Worm (Caenorhabditis elegans) whole organism, L2 larva: ENCODE data around the gene K09A9.6.

Experiments used
- C34F6.9 ChIP-seq: fragments of 150-350 bp; optimal IDR thresholded peaks from 2 replicates; lab custom pipeline; 2014; ENCODE audit warnings: missing biosample characterization, missing genetic modification characterization
- F13H6.1 ChIP-seq: sonication (generic microtip); optimal IDR thresholded peaks from 2 replicates; lab custom pipeline; 2016; ENCODE audit warnings: missing genetic modification characterization, missing compliant biosample characterization
- R02D3.7 ChIP-seq: fragments of 150-350 bp; optimal IDR thresholded peaks from 2 replicates; lab custom pipeline; 2014; ENCODE audit warnings: missing biosample characterization, missing genetic modification characterization
- Y55F3AM.14 ChIP-seq: fragments of 200-800 bp; sonication (Bioruptor generic); optimal IDR thresholded peaks from 2 replicates; lab custom pipeline; 2018; ENCODE audit warnings: mild to moderate bottlenecking, missing genetic modification characterization, missing compliant biosample characterization
- ZK546.5 ChIP-seq: sonication (generic microtip); optimal IDR thresholded peaks from 2 replicates; lab custom pipeline; 2017; ENCODE audit warnings: missing biosample characterization, missing genetic modification characterization
- alr-1 ChIP-seq: fragments of 150-350 bp; optimal IDR thresholded peaks from 2 replicates; lab custom pipeline; 2014; ENCODE audit warnings: missing biosample characterization, missing genetic modification characterization
- aly-2 ChIP-seq: fragments of 150-350 bp; optimal IDR thresholded peaks from 2 replicates; lab custom pipeline; 2014; ENCODE audit warnings: missing biosample characterization, missing genetic modification characterization
- ama-1 ChIP-seq: fragments of 150-350 bp; optimal IDR thresholded peaks from 2 replicates; lab custom pipeline; 2018; ENCODE audit warnings: inconsistent platforms
- blmp-1 ChIP-seq: sonication (generic microtip); optimal IDR thresholded peaks from 2 replicates; lab custom pipeline; 2017; ENCODE audit warnings: missing genetic modification characterization, mild to moderate bottlenecking, missing compliant biosample characterization, antibody characterized with exemption, moderate library complexity; ENCODE audit not compliant: insufficient read depth
- ceh-16 ChIP-seq: fragments of 150-350 bp; optimal IDR thresholded peaks from 2 replicates; lab custom pipeline; 2014; ENCODE audit warnings: missing biosample characterization, missing genetic modification characterization
- ceh-82 ChIP-seq: fragments of 150-350 bp; optimal IDR thresholded peaks from 2 replicates; lab custom pipeline; 2014; ENCODE audit warnings: missing biosample characterization, missing genetic modification characterization
- crh-2 ChIP-seq: sonication (generic microtip); optimal IDR thresholded peaks from 2 replicates; lab custom pipeline; 2017; ENCODE audit warnings: missing biosample characterization, missing genetic modification characterization
- dmd-4 ChIP-seq: sonication (generic microtip); optimal IDR thresholded peaks from 2 replicates; lab custom pipeline; 2017; ENCODE audit warnings: missing biosample characterization, missing genetic modification characterization
- egl-27 ChIP-seq: sonication (generic microtip); optimal IDR thresholded peaks from 3 replicates; lab custom pipeline; 2017; ENCODE audit warnings: missing biosample characterization, missing genetic modification reagents, missing genetic modification characterization
- elt-1 ChIP-seq: fragments of 150-350 bp; optimal IDR thresholded peaks from 2 replicates; lab custom pipeline; 2014; ENCODE audit warnings: missing biosample characterization, missing genetic modification characterization
- elt-3 ChIP-seq: sonication (generic microtip); optimal IDR thresholded peaks from 2 replicates; lab custom pipeline; 2017; ENCODE audit warnings: missing biosample characterization, missing genetic modification characterization
- fos-1 ChIP-seq: fragments of 150-350 bp; optimal IDR thresholded peaks from 2 replicates; lab custom pipeline; 2014; ENCODE audit warnings: missing biosample characterization, missing genetic modification characterization
- gmeb-1 ChIP-seq: fragments of 150-350 bp; optimal IDR thresholded peaks from 2 replicates; lab custom pipeline; 2014; ENCODE audit warnings: missing biosample characterization, missing genetic modification characterization
- lin-11 ChIP-seq: fragments of 150-350 bp; sonication (generic microtip); optimal IDR thresholded peaks from 2 replicates; lab custom pipeline; 2014; ENCODE audit warnings: missing biosample characterization, missing genetic modification characterization, inconsistent platforms, mixed read lengths
- lin-13 ChIP-seq: fragments of 150-350 bp; optimal IDR thresholded peaks from 2 replicates; lab custom pipeline; 2014; ENCODE audit warnings: missing biosample characterization, missing genetic modification reagents, missing genetic modification characterization
- lin-39 ChIP-seq: fragments of 150-350 bp; optimal IDR thresholded peaks from 2 replicates; lab custom pipeline; 2014; ENCODE audit warnings: missing biosample characterization, missing genetic modification reagents, missing genetic modification characterization
- lsy-2 ChIP-seq, 2 experiments: fragments of 150-350 bp in 1 of 2; sonication (generic microtip) in 1 of 2; optimal IDR thresholded peaks; 2 replicates each; lab custom pipeline; 2014 to 2017; ENCODE audit warnings: missing biosample characterization in 2 of 2, missing genetic modification characterization in 2 of 2
- mab-5 ChIP-seq: fragments of 150-350 bp; optimal IDR thresholded peaks from 2 replicates; lab custom pipeline; 2014; ENCODE audit warnings: missing biosample characterization, missing genetic modification characterization
- mbf-1 ChIP-seq: sonication (generic microtip); optimal IDR thresholded peaks from 2 replicates; lab custom pipeline; 2017; ENCODE audit warnings: missing biosample characterization, missing genetic modification characterization
- mdl-1 ChIP-seq, 2 experiments: fragments of 150-350 bp in 1 of 2; sonication (generic microtip) in 1 of 2; optimal IDR thresholded peaks; 2 replicates each; lab custom pipeline; 2017; ENCODE audit warnings: missing biosample characterization in 2 of 2, missing genetic modification characterization in 2 of 2
- nhr-10 ChIP-seq: sonication (generic microtip); optimal IDR thresholded peaks from 2 replicates; lab custom pipeline; 2017; ENCODE audit warnings: missing biosample characterization, missing genetic modification characterization
- nhr-11 ChIP-seq: fragments of 150-350 bp; optimal IDR thresholded peaks from 2 replicates; lab custom pipeline; 2014; ENCODE audit warnings: missing biosample characterization, missing genetic modification characterization
- nhr-12 ChIP-seq: fragments of 150-350 bp; optimal IDR thresholded peaks from 2 replicates; lab custom pipeline; 2014; ENCODE audit warnings: missing biosample characterization, missing genetic modification characterization
- nhr-129 ChIP-seq: fragments of 150-350 bp; optimal IDR thresholded peaks from 2 replicates; lab custom pipeline; 2014; ENCODE audit warnings: missing biosample characterization, missing genetic modification characterization
- nhr-21 ChIP-seq: fragments of 150-350 bp; optimal IDR thresholded peaks from 2 replicates; lab custom pipeline; 2014; ENCODE audit warnings: missing biosample characterization, missing genetic modification characterization
- nhr-23 ChIP-seq: fragments of 150-350 bp; optimal IDR thresholded peaks from 2 replicates; lab custom pipeline; 2014; ENCODE audit warnings: missing biosample characterization, missing genetic modification reagents, missing genetic modification characterization
- nhr-237 ChIP-seq: fragments of 150-350 bp; optimal IDR thresholded peaks from 2 replicates; lab custom pipeline; 2014; ENCODE audit warnings: missing biosample characterization, missing genetic modification characterization
- nhr-25 ChIP-seq: fragments of 150-350 bp; sonication (generic microtip); optimal IDR thresholded peaks from 3 replicates; lab custom pipeline; 2014; ENCODE audit warnings: missing biosample characterization, missing genetic modification characterization
- nhr-6 ChIP-seq: fragments of 150-350 bp; optimal IDR thresholded peaks from 2 replicates; lab custom pipeline; 2014; ENCODE audit warnings: missing biosample characterization, missing genetic modification characterization
- nhr-77 ChIP-seq: fragments of 150-350 bp; optimal IDR thresholded peaks from 2 replicates; lab custom pipeline; 2014; ENCODE audit warnings: missing biosample characterization, missing genetic modification characterization
- peb-1 ChIP-seq: fragments of 150-350 bp; optimal IDR thresholded peaks from 2 replicates; lab custom pipeline; 2014; ENCODE audit warnings: missing biosample characterization, missing genetic modification characterization
- sem-4 ChIP-seq: fragments of 150-350 bp; optimal IDR thresholded peaks from 2 replicates; lab custom pipeline; 2014; ENCODE audit warnings: missing biosample characterization, missing genetic modification reagents, missing genetic modification characterization
- skn-1 ChIP-seq: sonication (generic microtip); optimal IDR thresholded peaks from 2 replicates; lab custom pipeline; 2017; ENCODE audit warnings: missing biosample characterization, missing genetic modification characterization
- sma-3 ChIP-seq: sonication (generic microtip); optimal IDR thresholded peaks from 2 replicates; lab custom pipeline; 2016; ENCODE audit warnings: missing genetic modification reagents, missing genetic modification characterization, missing compliant biosample characterization
- sma-9 ChIP-seq, 2 experiments: fragments of 150-350 bp in 1 of 2; sonication (generic microtip) in 1 of 2; optimal IDR thresholded peaks; 2 replicates each; lab custom pipeline; 2014 to 2016; ENCODE audit warnings: missing genetic modification characterization in 2 of 2, mild to moderate bottlenecking in 1 of 2, missing biosample characterization in 1 of 2, missing compliant biosample characterization in 1 of 2, missing genetic modification reagents in 1 of 2, moderate library complexity in 1 of 2
- snpc-4 ChIP-seq: fragments of 150-350 bp; optimal IDR thresholded peaks from 2 replicates; lab custom pipeline; 2014; ENCODE audit warnings: missing biosample characterization, missing genetic modification characterization
- unc-39 ChIP-seq: fragments of 150-350 bp; optimal IDR thresholded peaks from 2 replicates; lab custom pipeline; 2014; ENCODE audit warnings: missing biosample characterization, missing genetic modification characterization
- unc-55 ChIP-seq: fragments of 150-350 bp; sonication (generic microtip); optimal IDR thresholded peaks from 3 replicates; lab custom pipeline; 2014; ENCODE audit warnings: missing biosample characterization, missing genetic modification reagents, missing genetic modification characterization
- unc-62 ChIP-seq: fragments of 150-350 bp; optimal IDR thresholded peaks from 2 replicates; lab custom pipeline; 2014; ENCODE audit warnings: missing biosample characterization, missing genetic modification reagents, missing genetic modification characterization
- zag-1 ChIP-seq: fragments of 150-350 bp; optimal IDR thresholded peaks from 2 replicates; lab custom pipeline; 2014; ENCODE audit warnings: missing biosample characterization, missing genetic modification characterization
- ztf-1 ChIP-seq: fragments of 200-800 bp; sonication (Bioruptor generic); conservative IDR thresholded peaks from 2 replicates; pipeline ENCODE4 v1.3.6; 2022; ENCODE audit warnings: missing genetic modification characterization, missing compliant biosample characterization
- ztf-11 ChIP-seq: sonication (generic microtip); optimal IDR thresholded peaks from 2 replicates; lab custom pipeline; 2017; ENCODE audit warnings: missing biosample characterization, missing genetic modification characterization
- ztf-4 ChIP-seq: fragments of 150-350 bp; optimal IDR thresholded peaks from 2 replicates; lab custom pipeline; 2014; ENCODE audit warnings: missing biosample characterization, missing genetic modification characterization

The K09A9.6 gene

DNA sequence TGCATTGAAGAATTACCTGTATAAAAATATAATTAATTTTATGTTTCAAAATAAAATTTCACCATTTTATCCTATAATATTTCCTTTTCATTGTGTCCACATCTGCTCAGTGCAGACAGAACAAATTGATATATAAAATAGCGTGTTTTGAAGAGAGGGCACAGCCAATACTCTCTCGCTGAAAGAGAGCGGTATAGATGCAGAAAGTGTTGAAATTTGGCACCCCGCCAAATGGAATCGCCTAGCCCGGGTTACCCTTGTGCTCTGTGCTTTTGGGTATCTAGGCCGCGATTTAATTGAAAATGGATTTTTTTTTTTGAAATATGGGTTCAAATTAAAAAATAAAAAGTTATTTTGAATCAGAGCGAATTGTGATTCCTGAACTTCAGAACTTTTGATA is 40.1 kb downstream of the K09A9.6 start:
- TF ChIP-seq ceh-16 (tag; lab: Kevin White, UChicago) = no peak
- no peak for TF ChIP-seq unc-62
- no peak for TF ChIP-seq unc-39
- no peak for TF ChIP-seq nhr-23 (tag; lab: Kevin White, UChicago)
- TF ChIP-seq mbf-1 = no peak
- TF ChIP-seq nhr-11 (tag; lab: Kevin White, UChicago) = no peak
- TF ChIP-seq sma-3 (GFP tag; lab: Kevin White, UChicago) = no peak
- peak; percentile 28 for TF ChIP-seq nhr-129 (tag; lab: Kevin White, UChicago)
- no peak for TF ChIP-seq peb-1 (tag; lab: Kevin White, UChicago)
- TF ChIP-seq egl-27 (tag; lab: Kevin White, UChicago) = no peak
- TF ChIP-seq mab-5 (tag; lab: Kevin White, UChicago) = no peak
- TF ChIP-seq sem-4 (tag; lab: Kevin White, UChicago) = no peak
- TF ChIP-seq ZK546.5 (tag; lab: Kevin White, UChicago) = no peak
- TF ChIP-seq aly-2 (tag; lab: Kevin White, UChicago) = no peak
- no peak for TF ChIP-seq lin-13 (GFP tag; lab: Kevin White, UChicago)
- no peak for TF ChIP-seq gmeb-1 (tag; lab: Kevin White, UChicago)
- peak; percentile 55 for TF ChIP-seq C34F6.9 (tag; lab: Kevin White, UChicago)
- peak; percentile 18 for TF ChIP-seq zag-1 (tag; lab: Kevin White, UChicago)
- TF ChIP-seq elt-1 = no peak
- TF ChIP-seq alr-1 (tag; lab: Kevin White, UChicago) = no peak
- TF ChIP-seq lsy-2 (tag; optimal IDR thresholded peaks at IDR 0.05; lab: Kevin White, UChicago) = peak in 1 of 2 experiments; percentile 32
- no peak for TF ChIP-seq lin-39 (tag; lab: Kevin White, UChicago)
- TF ChIP-seq ceh-82 (tag; lab: Kevin White, UChicago) = no peak
- TF ChIP-seq elt-3 (tag; lab: Kevin White, UChicago) = no peak
- TF ChIP-seq lin-11 = no peak
- peak; percentile 52 for TF ChIP-seq crh-2 (tag; lab: Kevin White, UChicago)
- TF ChIP-seq nhr-12 (tag; lab: Kevin White, UChicago) = no peak
- TF ChIP-seq ztf-4 (tag; lab: Kevin White, UChicago) = no peak
- no peak for TF ChIP-seq snpc-4
- TF ChIP-seq fos-1 (tag; lab: Kevin White, UChicago) = peak; percentile 18
- no peak for TF ChIP-seq unc-55 (GFP tag; lab: Kevin White, UChicago)
- no peak for TF ChIP-seq nhr-6 (tag; lab: Kevin White, UChicago)
- TF ChIP-seq ztf-1 (GFP tag; lab: Robert Waterston, UW) = no peak
- no peak for TF ChIP-seq nhr-10 (tag; lab: Kevin White, UChicago)
- TF ChIP-seq blmp-1 (tag; lab: Kevin White, UChicago) = no peak
- TF ChIP-seq ztf-11 (tag; lab: Kevin White, UChicago) = no peak
- TF ChIP-seq R02D3.7 = no peak
- TF ChIP-seq nhr-237 = no peak
- TF ChIP-seq nhr-77 (tag; lab: Kevin White, UChicago) = no peak
- no peak for TF ChIP-seq F13H6.1
- peak; percentile 20 for TF ChIP-seq sma-9 (GFP tag; optimal IDR thresholded peaks at IDR 0.05; lab: Kevin White, UChicago)
- TF ChIP-seq sma-9 (tag; optimal IDR thresholded peaks at IDR 0.05; lab: Kevin White, UChicago) = no peak
- TF ChIP-seq skn-1 (tag; lab: Kevin White, UChicago) = no peak
- TF ChIP-seq dmd-4 = no peak
- TF ChIP-seq Y55F3AM.14 (GFP tag; lab: Kevin White, UChicago) = no peak
- TF ChIP-seq nhr-25 (tag; lab: Kevin White, UChicago) = no peak
- TF ChIP-seq mdl-1 (tag; optimal IDR thresholded peaks at IDR 0.05; lab: Kevin White, UChicago) = no peak
- TF ChIP-seq ama-1 = no peak
- TF ChIP-seq nhr-21 (tag; lab: Kevin White, UChicago) = no peak
- TF ChIP-seq, all 48 proteins: peak for 7
